Fruit fly (Drosophila melanogaster): ENCODE data around the gene CG14411.

CG14411 gene

DNA sequence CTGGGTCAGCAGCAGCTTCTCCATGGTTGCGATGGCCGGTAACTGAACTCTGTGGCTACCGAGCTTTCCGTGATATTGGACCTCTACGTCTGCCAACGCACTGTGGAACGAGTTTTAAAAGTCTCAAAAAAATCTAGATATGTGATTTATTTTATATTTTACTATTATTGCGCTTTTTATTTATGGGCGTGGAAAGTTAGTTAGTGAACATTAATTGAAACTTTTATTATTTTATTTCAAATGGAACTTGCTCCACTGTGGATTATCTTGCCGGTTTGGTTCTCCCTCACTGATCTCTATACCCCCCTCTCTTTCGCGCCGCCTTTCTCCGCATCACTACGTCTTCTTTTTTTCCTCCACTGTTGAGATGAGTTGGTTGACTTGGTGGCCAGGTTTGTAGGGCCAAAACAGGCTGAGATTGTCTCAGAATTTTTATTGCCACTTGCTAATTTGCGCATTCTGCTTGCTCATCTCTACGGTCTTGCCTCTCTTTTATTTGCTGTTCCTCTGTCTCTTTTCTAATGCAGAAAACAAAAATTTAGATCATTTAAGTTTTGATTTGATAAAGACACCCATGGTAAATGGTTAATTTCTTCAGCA is 16.4 kb downstream of the CG14411 start, which contains the start of gene CG9522 (continued):
- no peak for TF ChIP-seq Dp (GFP tag; optimal IDR thresholded peaks at IDR 0.05)
- peak; percentile 74 for TF ChIP-seq CG1529 (GFP tag; optimal IDR thresholded peaks at IDR 0.05)
- TF ChIP-seq CG18011 (GFP tag; optimal IDR thresholded peaks at IDR 0.05): peak; percentile 8
- peak; percentile 50 for TF ChIP-seq CG6654 (GFP tag; optimal IDR thresholded peaks at IDR 0.05)
- no peak for TF ChIP-seq sr (GFP tag; IDR thresholded peaks at IDR 0.05)
- TF ChIP-seq Vsx1 (GFP tag; optimal IDR thresholded peaks at IDR 0.05): peak; percentile 60
- TF ChIP-seq Ets97D (GFP tag; optimal IDR thresholded peaks at IDR 0.05): peak; percentile 6
- TF ChIP-seq Dad (GFP tag; optimal IDR thresholded peaks at IDR 0.05): peak; percentile 37
- no peak for TF ChIP-seq Trl (optimal IDR thresholded peaks at IDR 0.05)
- TF ChIP-seq Trl (GFP tag; optimal IDR thresholded peaks at IDR 0.05): peak; percentile 50
- 0 out of 2 replicates have a peak, but pooled peaks have one; percentile 17 for TF ChIP-seq rib (GFP tag; IDR thresholded peaks at IDR 0.05)
- peak; percentile 18 for TF ChIP-seq CG8944 (GFP tag; optimal IDR thresholded peaks at IDR 0.05)
- no peak for TF ChIP-seq Doc3 (GFP tag; IDR thresholded peaks at IDR 0.05; ENCODE audit: partially characterized antibody)
- TF ChIP-seq crol (GFP tag; IDR thresholded peaks at IDR 0.05): peak; percentile 40; the same call in 1 of the 2 replicates
- peak; percentile 35 for TF ChIP-seq pnt (GFP tag; optimal IDR thresholded peaks at IDR 0.05)
- peak; percentile 59 for TF ChIP-seq tgo (GFP tag; IDR thresholded peaks at IDR 0.05)
- no peak for TF ChIP-seq mirr (GFP tag; optimal IDR thresholded peaks at IDR 0.05)
- TF ChIP-seq ara (GFP tag; IDR thresholded peaks at IDR 0.05): peak; percentile 75
- TF ChIP-seq tup (GFP tag; optimal IDR thresholded peaks at IDR 0.05): no peak
- peak; percentile 46 for TF ChIP-seq BtbVII (GFP tag; optimal IDR thresholded peaks at IDR 0.05)
- no peak for TF ChIP-seq chinmo (GFP tag; IDR thresholded peaks at IDR 0.05; ENCODE audit: partially characterized antibody)
- TF ChIP-seq ind (GFP tag; optimal IDR thresholded peaks at IDR 0.05): peak; percentile 64
- TF ChIP-seq CG3726 (GFP tag; IDR thresholded peaks at IDR 0.05): no peak
- TF ChIP-seq Lim3 (GFP tag; IDR thresholded peaks at IDR 0.05): 0 out of 2 replicates have a peak, but pooled peaks have one; percentile 39
- TF ChIP-seq repo (GFP tag; optimal IDR thresholded peaks at IDR 0.05): no peak
- peak; percentile 69; the same call in 2 of the 3 replicates for TF ChIP-seq CG11456 (GFP tag; IDR thresholded peaks at IDR 0.05)
- no peak for TF ChIP-seq HLH4C (GFP tag; IDR thresholded peaks at IDR 0.05; ENCODE audit: partially characterized antibody)
- peak; percentile 60; the same call in 1 of the 2 replicates for TF ChIP-seq Taf1 (GFP tag; IDR thresholded peaks at IDR 0.05)
- no peak for TF ChIP-seq CG34376 (GFP tag; optimal IDR thresholded peaks at IDR 0.05)
- no peak for TF ChIP-seq Hey (tag; optimal IDR thresholded peaks at IDR 0.05)
- TF ChIP-seq pan (optimal IDR thresholded peaks at IDR 0.05): no peak
- peak in 1 of 2 experiments; percentile 76 for TF ChIP-seq pan (GFP tag; optimal IDR thresholded peaks at IDR 0.05 in 1 of 2, IDR thresholded peaks at IDR 0.05 in 1 of 2)
- TF ChIP-seq seq (GFP tag; IDR thresholded peaks at IDR 0.05): peak; percentile 53; the same call in 1 of the 2 replicates
- peak; percentile 76 for TF ChIP-seq CG15269 (tag; optimal IDR thresholded peaks at IDR 0.05)
- 0 out of 2 replicates have a peak, but pooled peaks have one; percentile 32 for TF ChIP-seq CG31224 (GFP tag; IDR thresholded peaks at IDR 0.05)
- TF ChIP-seq Max (GFP tag; optimal IDR thresholded peaks at IDR 0.05): peak; percentile 28
- no peak for TF ChIP-seq ash1 (GFP tag; optimal IDR thresholded peaks at IDR 0.05)
- TF ChIP-seq E2f2 (GFP tag; IDR thresholded peaks at IDR 0.05): peak; percentile 43; the same call in 1 of the 2 replicates
- peak; percentile 42 for TF ChIP-seq Sox100B (GFP tag; optimal IDR thresholded peaks at IDR 0.05)
- peak; percentile 33 for TF ChIP-seq CG10462 (GFP tag; optimal IDR thresholded peaks at IDR 0.05)
- TF ChIP-seq Drgx (GFP tag; IDR thresholded peaks at IDR 0.05): peak; percentile 82
- TF ChIP-seq CG14014 (GFP tag; IDR thresholded peaks at IDR 0.05): peak; percentile 70
- TF ChIP-seq cg (GFP tag; optimal IDR thresholded peaks at IDR 0.05): no peak
- peak; percentile 51; the same call in 1 of the 2 replicates for TF ChIP-seq CG5953 (GFP tag; IDR thresholded peaks at IDR 0.05)
- TF ChIP-seq run (tag; optimal IDR thresholded peaks at IDR 0.05): peak; percentile 53
- TF ChIP-seq unpg (GFP tag; optimal IDR thresholded peaks at IDR 0.05): peak; percentile 85
- no peak for TF ChIP-seq CG14965 (GFP tag; optimal IDR thresholded peaks at IDR 0.05; ENCODE audit: borderline replicate concordance)
- 0 out of 2 replicates have a peak, but pooled peaks have one; percentile 18 for TF ChIP-seq Rx (GFP tag; IDR thresholded peaks at IDR 0.05)
- TF ChIP-seq cad (GFP tag; optimal IDR thresholded peaks at IDR 0.05): no peak
- TF ChIP-seq ewg (GFP tag; optimal IDR thresholded peaks at IDR 0.05): peak; percentile 51
